Fruit fly (Drosophila melanogaster) Kc167 (cell line): ENCODE measurements around the gene SmD1.

Source experiments
- h ChIP-seq: fragments of >200 bp; optimal IDR thresholded peaks from 3 replicates; lab custom pipeline; 2018; ENCODE audit warnings: missing external identifiers
- ttk ChIP-seq: sonication (Bioruptor generic); optimal IDR thresholded peaks from 2 replicates; lab custom pipeline; 2017; ENCODE audit warnings: missing external identifiers

DNA sequence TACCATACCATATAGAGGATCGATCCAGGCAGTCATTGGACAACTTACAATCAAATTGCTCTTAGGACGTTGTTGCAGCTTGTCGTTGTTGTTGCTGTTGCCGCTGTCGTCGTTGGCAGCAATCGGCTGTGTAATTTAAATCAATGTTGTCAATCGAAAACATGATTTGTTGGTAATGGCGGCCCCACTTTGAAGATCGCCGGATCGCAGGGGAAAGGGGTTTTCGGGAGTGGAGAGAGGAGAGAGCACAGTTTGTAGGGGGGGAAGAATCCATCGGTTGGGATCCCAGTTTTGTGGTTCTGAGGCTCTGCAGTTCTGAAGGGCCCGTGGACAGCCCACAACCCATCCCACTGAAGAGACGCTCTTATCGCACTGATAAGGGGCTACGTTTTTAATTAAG is 38.7 kb downstream of the SmD1 start:
- TF ChIP-seq h (lab: Kevin White, UChicago), result no peak
- no peak for TF ChIP-seq ttk (lab: Kevin White, UChicago)
